Worm (Caenorhabditis elegans) whole organism, young adult: Measurements from ENCODE around the gene C25H3.1.
A peak's percentile ranks its signal among the peaks of the same experiment; 100 is the strongest.

ENCODE experiments used
- B0019.2 ChIP-seq: fragments of 200-800 bp; sonication (Bioruptor generic); conservative IDR thresholded peaks from 2 replicates; pipeline ENCODE4 v1.3.6; 2022; ENCODE audit warnings: missing genetic modification reagents, missing genetic modification characterization, missing compliant biosample characterization
- B0261.1 ChIP-seq: sonication (generic microtip); optimal IDR thresholded peaks from 2 replicates; lab custom pipeline; 2016; ENCODE audit warnings: mild to moderate bottlenecking, missing genetic modification characterization, moderate library complexity, missing compliant biosample characterization
- B0336.3 ChIP-seq: fragments of 200-800 bp; sonication (Bioruptor generic); IDR thresholded peaks from 2 replicates; pipeline ENCODE4 v1.3.6; 2022; ENCODE audit warnings: missing genetic modification characterization, missing compliant biosample characterization
- D2030.7 ChIP-seq: fragments of 200-800 bp; sonication (Bioruptor generic); IDR thresholded peaks from 2 replicates; pipeline ENCODE4 v1.3.6; 2022; ENCODE audit warnings: missing genetic modification reagents, missing genetic modification characterization, missing compliant biosample characterization
- F22D6.2 ChIP-seq: sonication (generic microtip); optimal IDR thresholded peaks from 2 replicates; lab custom pipeline; 2016; ENCODE audit warnings: mild to moderate bottlenecking, missing genetic modification characterization, missing compliant biosample characterization
- F23B12.7 ChIP-seq: sonication (generic microtip); optimal IDR thresholded peaks from 2 replicates; lab custom pipeline; 2017; ENCODE audit warnings: missing genetic modification characterization, mild to moderate bottlenecking, missing compliant biosample characterization, antibody characterized with exemption, moderate library complexity; ENCODE audit not compliant: insufficient read depth
- F33H1.4 ChIP-seq: fragments of 200-800 bp; sonication (Bioruptor generic); IDR thresholded peaks from 2 replicates; pipeline ENCODE4 v1.3.6; 2022; ENCODE audit warnings: missing genetic modification reagents, missing genetic modification characterization, missing compliant biosample characterization
- F37B4.10 ChIP-seq: fragments of 200-800 bp; sonication (Bioruptor generic); IDR thresholded peaks from 2 replicates; pipeline ENCODE4 v1.3.6; 2022; ENCODE audit warnings: missing genetic modification characterization, missing compliant biosample characterization
- F49E8.2 ChIP-seq: sonication (generic microtip); optimal IDR thresholded peaks from 3 replicates; lab custom pipeline; 2017; ENCODE audit warnings: missing genetic modification characterization, mild to moderate bottlenecking, missing compliant biosample characterization, antibody characterized with exemption, moderate library complexity; ENCODE audit not compliant: insufficient read depth
- F55B11.4 ChIP-seq: sonication (generic microtip); optimal IDR thresholded peaks from 2 replicates; lab custom pipeline; 2016; ENCODE audit warnings: missing compliant biosample characterization, missing genetic modification characterization, borderline replicate concordance; ENCODE audit not compliant: insufficient read depth
- Y67H2A.10 ChIP-seq: fragments of 200-800 bp; sonication (Bioruptor generic); conservative IDR thresholded peaks from 2 replicates; pipeline ENCODE4 v1.3.6; 2022; ENCODE audit warnings: missing genetic modification reagents, missing genetic modification characterization, missing compliant biosample characterization
- Y95B8A.8 ChIP-seq: fragments of 200-800 bp; sonication (Bioruptor generic); IDR thresholded peaks from 2 replicates; pipeline ENCODE4 v1.3.6; 2022; ENCODE audit warnings: missing genetic modification reagents, missing genetic modification characterization, missing compliant biosample characterization
- ZK185.1 ChIP-seq: sonication (generic microtip); optimal IDR thresholded peaks from 2 replicates; lab custom pipeline; 2016; ENCODE audit warnings: mild to moderate bottlenecking, missing genetic modification characterization, missing compliant biosample characterization; ENCODE audit not compliant: poor library complexity, severe bottlenecking
- ama-1 ChIP-seq, 3 experiments: fragments of 150-350 bp in 1 of 3; sonication (generic microtip) in 2 of 3; optimal IDR thresholded peaks; 2 replicates each; lab custom pipeline; 2014 to 2018; ENCODE audit warnings: missing biosample characterization in 2 of 3, missing genetic modification characterization in 2 of 3, missing genetic modification reagents in 2 of 3
- aptf-2 ChIP-seq: fragments of 200-800 bp; sonication (Bioruptor generic); conservative IDR thresholded peaks from 2 replicates; pipeline ENCODE4 v1.3.6; 2022; ENCODE audit warnings: missing genetic modification reagents, missing genetic modification characterization, missing compliant biosample characterization
- attf-3 ChIP-seq: fragments of 200-800 bp; sonication (Bioruptor generic); conservative IDR thresholded peaks from 2 replicates; pipeline ENCODE4 v1.3.6; 2022; ENCODE audit warnings: missing genetic modification reagents, missing genetic modification characterization, missing compliant biosample characterization
- attf-6 ChIP-seq: fragments of 200-800 bp; sonication (Bioruptor generic); IDR thresholded peaks from 2 replicates; pipeline ENCODE4 v1.3.6; 2022; ENCODE audit warnings: missing genetic modification reagents, missing genetic modification characterization, missing compliant biosample characterization
- cebp-2 ChIP-seq: fragments of 200-800 bp; sonication (Bioruptor generic); IDR thresholded peaks from 2 replicates; pipeline ENCODE4 v1.3.6; 2022; ENCODE audit warnings: missing genetic modification characterization, missing compliant biosample characterization
- ceh-27 ChIP-seq: fragments of 200-800 bp; sonication (Bioruptor generic); optimal IDR thresholded peaks from 2 replicates; lab custom pipeline; 2018; ENCODE audit warnings: mild to moderate bottlenecking, missing genetic modification characterization, moderate library complexity, missing compliant biosample characterization
- ceh-58 ChIP-seq: fragments of 200-800 bp; sonication (Bioruptor generic); IDR thresholded peaks from 2 replicates; pipeline ENCODE4 v1.3.6; 2022; ENCODE audit warnings: missing genetic modification characterization, missing compliant biosample characterization
- chd-7 ChIP-seq: sonication (generic microtip); optimal IDR thresholded peaks from 2 replicates; lab custom pipeline; 2016; ENCODE audit warnings: mild to moderate bottlenecking, missing genetic modification characterization, moderate library complexity, missing compliant biosample characterization
- dpl-1 ChIP-seq: fragments of 150-350 bp; optimal IDR thresholded peaks from 2 replicates; lab custom pipeline; 2014; ENCODE audit warnings: missing biosample characterization, missing genetic modification reagents, missing genetic modification characterization
- egl-18 ChIP-seq: fragments of 200-800 bp; sonication (Bioruptor generic); IDR thresholded peaks from 2 replicates; pipeline ENCODE4 v1.3.6; 2022; ENCODE audit warnings: missing genetic modification reagents, missing genetic modification characterization, missing compliant biosample characterization
- ekl-4 ChIP-seq: fragments of 200-800 bp; sonication (Bioruptor generic); IDR thresholded peaks from 2 replicates; pipeline ENCODE4 v1.3.6; 2022; ENCODE audit warnings: missing genetic modification reagents, missing genetic modification characterization, missing compliant biosample characterization
- ets-4 ChIP-seq: fragments of 200-800 bp; sonication (Bioruptor generic); optimal IDR thresholded peaks from 2 replicates; lab custom pipeline; 2018; ENCODE audit warnings: mild to moderate bottlenecking, missing genetic modification characterization, missing compliant biosample characterization
- fkh-3 ChIP-seq: sonication (generic microtip); optimal IDR thresholded peaks from 2 replicates; lab custom pipeline; 2016; ENCODE audit warnings: mild to moderate bottlenecking, missing genetic modification characterization, missing compliant biosample characterization
- gei-17 ChIP-seq: fragments of 200-800 bp; sonication (Bioruptor generic); optimal IDR thresholded peaks from 2 replicates; lab custom pipeline; 2018; ENCODE audit warnings: mild to moderate bottlenecking, missing genetic modification characterization, missing compliant biosample characterization
- him-1 ChIP-seq: sonication (generic microtip); optimal IDR thresholded peaks from 2 replicates; lab custom pipeline; 2016; ENCODE audit warnings: missing genotype, missing genetic modification reagents, missing genetic modification characterization, missing compliant biosample characterization
- hmg-1.2 ChIP-seq: fragments of 200-800 bp; sonication (Bioruptor generic); IDR thresholded peaks from 2 replicates; pipeline ENCODE4 v1.3.6; 2022; ENCODE audit warnings: missing genetic modification reagents, missing genetic modification characterization, missing compliant biosample characterization
- hmg-20 ChIP-seq: fragments of 200-800 bp; sonication (Bioruptor generic); IDR thresholded peaks from 2 replicates; pipeline ENCODE4 v1.3.6; 2022; ENCODE audit warnings: missing genetic modification reagents, missing genetic modification characterization, missing compliant biosample characterization
- hsf-1 ChIP-seq: fragments of 200-800 bp; sonication (Bioruptor generic); IDR thresholded peaks from 2 replicates; pipeline ENCODE4 v1.3.6; 2022; ENCODE audit warnings: missing genetic modification reagents, missing genetic modification characterization, missing compliant biosample characterization
- lin-26 ChIP-seq: fragments of 200-800 bp; sonication (Bioruptor generic); IDR thresholded peaks from 2 replicates; pipeline ENCODE4 v1.3.6; 2022; ENCODE audit warnings: missing genetic modification reagents, missing genetic modification characterization, missing compliant biosample characterization
- lin-35 ChIP-seq, 3 experiments: fragments of 150-350 bp in 2 of 3; sonication (generic microtip) in 1 of 3; optimal IDR thresholded peaks; 2 replicates each; lab custom pipeline; 2014 to 2018; ENCODE audit warnings: missing biosample characterization in 3 of 3, missing genetic modification characterization in 3 of 3, missing genetic modification reagents in 3 of 3
- lir-1 ChIP-seq: fragments of 200-800 bp; sonication (Bioruptor generic); conservative IDR thresholded peaks from 2 replicates; pipeline ENCODE4 v1.3.6; 2022; ENCODE audit warnings: missing genetic modification reagents, missing genetic modification characterization, missing compliant biosample characterization
- madf-8 ChIP-seq: fragments of 200-800 bp; sonication (Bioruptor generic); conservative IDR thresholded peaks from 2 replicates; pipeline ENCODE4 v1.3.6; 2022; ENCODE audit warnings: missing genetic modification reagents, missing genetic modification characterization, missing compliant biosample characterization
- mes-4 ChIP-seq: sonication (generic microtip); optimal IDR thresholded peaks from 2 replicates; lab custom pipeline; 2016; ENCODE audit warnings: missing genotype, missing genetic modification characterization, missing compliant biosample characterization
- nhr-80 ChIP-seq: sonication (generic microtip); optimal IDR thresholded peaks from 2 replicates; lab custom pipeline; 2016; ENCODE audit warnings: missing genetic modification characterization, missing compliant biosample characterization
- nhr-90 ChIP-seq: sonication (generic microtip); optimal IDR thresholded peaks from 2 replicates; lab custom pipeline; 2016; ENCODE audit warnings: missing genotype, mild to moderate bottlenecking, missing genetic modification characterization, missing compliant biosample characterization
- sea-2 ChIP-seq: fragments of 200-800 bp; sonication (Bioruptor generic); IDR thresholded peaks from 2 replicates; pipeline ENCODE4 v1.3.6; 2022; ENCODE audit warnings: missing genetic modification characterization, missing compliant biosample characterization
- snpc-3.4 ChIP-seq: sonication (generic microtip); optimal IDR thresholded peaks from 2 replicates; lab custom pipeline; 2017; ENCODE audit warnings: missing genetic modification characterization, mild to moderate bottlenecking, missing compliant biosample characterization, antibody characterized with exemption, moderate library complexity, missing genotype, missing genetic modification reagents
- tbp1 ChIP-seq: fragments of 200-800 bp; sonication (Bioruptor generic); optimal IDR thresholded peaks from 2 replicates; lab custom pipeline; 2018; ENCODE audit warnings: mild to moderate bottlenecking, missing genetic modification characterization, missing compliant biosample characterization
- tlf-1 ChIP-seq: fragments of 200-800 bp; sonication (Bioruptor generic); optimal IDR thresholded peaks from 2 replicates; lab custom pipeline; 2018; ENCODE audit warnings: mild to moderate bottlenecking, missing genetic modification characterization, missing compliant biosample characterization
- unc-62 ChIP-seq: fragments of 150-350 bp; optimal IDR thresholded peaks from 2 replicates; lab custom pipeline; 2014; ENCODE audit warnings: missing biosample characterization, missing genetic modification reagents, missing genetic modification characterization
- xnd-1 ChIP-seq: sonication (generic microtip); optimal IDR thresholded peaks from 2 replicates; lab custom pipeline; 2016; ENCODE audit warnings: missing genotype, missing genetic modification reagents, missing genetic modification characterization, missing compliant biosample characterization
- zfh-2 ChIP-seq: fragments of 200-800 bp; sonication (Bioruptor generic); conservative IDR thresholded peaks from 2 replicates; pipeline ENCODE4 v1.3.6; 2022; ENCODE audit warnings: missing genetic modification reagents, missing genetic modification characterization, missing compliant biosample characterization
- ztf-18 ChIP-seq: sonication (generic microtip); optimal IDR thresholded peaks from 2 replicates; lab custom pipeline; 2016; ENCODE audit warnings: missing genotype, mild to moderate bottlenecking, missing genetic modification characterization, missing compliant biosample characterization
- ztf-28 ChIP-seq: fragments of 200-800 bp; sonication (Bioruptor generic); IDR thresholded peaks from 2 replicates; pipeline ENCODE4 v1.3.6; 2022; ENCODE audit warnings: missing genetic modification reagents, missing genetic modification characterization, missing compliant biosample characterization
- ztf-6 ChIP-seq: fragments of 200-800 bp; sonication (Bioruptor generic); IDR thresholded peaks from 2 replicates; pipeline ENCODE4 v1.3.6; 2022; ENCODE audit warnings: missing genetic modification reagents, missing genetic modification characterization, missing compliant biosample characterization

The C25H3.1 gene

ce11 chrII:5710835-5711234 is 12.0 kb downstream of the C25H3.1 start:
- TF ChIP-seq sea-2 (no peak), mes-4 (tag; lab: Kevin White, UChicago) (no peak), xnd-1 (tag; lab: Kevin White, UChicago) (no peak), F49E8.2 (no peak), ceh-27 (GFP tag; lab: Kevin White, UChicago) (no peak), tbp1 (no peak), egl-18 (GFP tag; lab: Robert Waterston, UW) (no peak), aptf-2 (no peak), Y95B8A.8 (GFP tag; lab: Robert Waterston, UW) (no peak), hmg-1.2 (GFP tag; lab: Robert Waterston, UW) (no peak), Y67H2A.10 (GFP tag; lab: Robert Waterston, UW) (no peak), F33H1.4 (GFP tag; lab: Robert Waterston, UW) (no peak), chd-7 (tag; lab: Kevin White, UChicago) (no peak), ama-1 (optimal IDR thresholded peaks at IDR 0.05; lab: Kevin White, UChicago) (no peak), ama-1 (GFP tag; optimal IDR thresholded peaks at IDR 0.05; lab: Kevin White, UChicago) (no peak), attf-3 (GFP tag; lab: Robert Waterston, UW) (no peak), fkh-3 (tag; lab: Kevin White, UChicago) (no peak), gei-17 (GFP tag; lab: Kevin White, UChicago) (no peak), B0261.1 (no peak), unc-62 (GFP tag; lab: Kevin White, UChicago) (no peak)

ce11 chrII:5712126-5712525 is 13.3 kb downstream of the C25H3.1 start:
- no peak for TF ChIP-seq lin-35 (GFP tag; optimal IDR thresholded peaks at IDR 0.05; lab: Kevin White, UChicago)
- no peak for TF ChIP-seq nhr-90 (tag; lab: Kevin White, UChicago)
- no peak for TF ChIP-seq tbp1
- TF ChIP-seq snpc-3.4 (tag; lab: Kevin White, UChicago) = peak; percentile 50
- TF ChIP-seq F23B12.7 = no peak
- peak; percentile 3 for TF ChIP-seq him-1 (tag; lab: Kevin White, UChicago)
- TF ChIP-seq ceh-58 (GFP tag; lab: Robert Waterston, UW) = no peak
- no peak for TF ChIP-seq zfh-2 (GFP tag; lab: Robert Waterston, UW)
- TF ChIP-seq F37B4.10 (GFP tag; lab: Robert Waterston, UW) = no peak
- TF ChIP-seq madf-8 (GFP tag; lab: Robert Waterston, UW) = no peak
- no peak for TF ChIP-seq ztf-28
- no peak for TF ChIP-seq nhr-80 (tag; lab: Kevin White, UChicago)
- TF ChIP-seq ztf-18 = no peak
- TF ChIP-seq B0336.3 (GFP tag; lab: Robert Waterston, UW) = peak; percentile 60; the same call in 1 of the 2 replicates
- peak; percentile 35 for TF ChIP-seq ZK185.1 (tag; lab: Kevin White, UChicago)
- TF ChIP-seq cebp-2 (GFP tag; lab: Robert Waterston, UW) = no peak
- TF ChIP-seq hsf-1 = peak; percentile 67
- TF ChIP-seq hmg-1.2 (GFP tag; lab: Robert Waterston, UW) = no peak
- peak; percentile 43; the same call in 1 of the 2 replicates for TF ChIP-seq ekl-4 (GFP tag; lab: Robert Waterston, UW)
- no peak for TF ChIP-seq D2030.7 (GFP tag; lab: Robert Waterston, UW)
- TF ChIP-seq F55B11.4 (tag; lab: Kevin White, UChicago) = no peak
- TF ChIP-seq lin-26 (GFP tag; lab: Robert Waterston, UW) = peak; percentile 38; the same call in 1 of the 2 replicates
- TF ChIP-seq attf-6 = no peak
- TF ChIP-seq ets-4 (GFP tag; lab: Kevin White, UChicago) = no peak
- TF ChIP-seq lir-1 (GFP tag; lab: Robert Waterston, UW) = no peak
- no peak for TF ChIP-seq gei-17 (GFP tag; lab: Kevin White, UChicago)
- no peak for TF ChIP-seq F22D6.2
- TF ChIP-seq tlf-1 = no peak
- no peak for TF ChIP-seq B0019.2
- TF ChIP-seq mes-4 (tag; lab: Kevin White, UChicago) = no peak
- no peak for TF ChIP-seq hmg-20
- no peak for TF ChIP-seq ztf-6 (GFP tag; lab: Robert Waterston, UW)
- TF ChIP-seq dpl-1 (GFP tag; lab: Kevin White, UChicago) = no peak
